Worm (Caenorhabditis elegans) whole organism, L3 larva: ENCODE data around the gene F56F10.2.
A peak's percentile ranks its signal among the peaks of the same experiment; 100 is the strongest.

Experiments used
- ZK546.5 ChIP-seq: sonication (generic microtip); optimal IDR thresholded peaks from 2 replicates; lab custom pipeline; 2017; ENCODE audit warnings: missing biosample characterization, missing genetic modification characterization
- aly-2 ChIP-seq: fragments of 150-350 bp; optimal IDR thresholded peaks from 2 replicates; lab custom pipeline; 2014; ENCODE audit warnings: missing biosample characterization, missing genetic modification characterization
- ama-1 ChIP-seq: fragments of 150-350 bp; optimal IDR thresholded peaks from 2 replicates; lab custom pipeline; 2018
- ceh-28 ChIP-seq: fragments of 150-350 bp; optimal IDR thresholded peaks from 2 replicates; lab custom pipeline; 2014; ENCODE audit warnings: missing biosample characterization, missing genetic modification reagents, missing genetic modification characterization
- ceh-82 ChIP-seq: fragments of 150-350 bp; optimal IDR thresholded peaks from 2 replicates; lab custom pipeline; 2014; ENCODE audit warnings: missing biosample characterization, missing genetic modification characterization
- ceh-9 ChIP-seq: sonication (generic microtip); optimal IDR thresholded peaks from 2 replicates; lab custom pipeline; 2018; ENCODE audit warnings: missing biosample characterization, missing genetic modification characterization
- daf-12 ChIP-seq: fragments of 150-350 bp; optimal IDR thresholded peaks from 2 replicates; lab custom pipeline; 2014; ENCODE audit warnings: missing biosample characterization, missing genetic modification reagents, missing genetic modification characterization
- egl-5 ChIP-seq: fragments of 150-350 bp; optimal IDR thresholded peaks from 2 replicates; lab custom pipeline; 2017; ENCODE audit warnings: missing biosample characterization, missing genetic modification reagents, missing genetic modification characterization, inconsistent platforms
- elt-1 ChIP-seq: fragments of 150-350 bp; optimal IDR thresholded peaks from 2 replicates; lab custom pipeline; 2014; ENCODE audit warnings: missing biosample characterization, missing genetic modification characterization
- elt-2 ChIP-seq: sonication (generic microtip); optimal IDR thresholded peaks from 2 replicates; lab custom pipeline; 2016; ENCODE audit warnings: missing genetic modification reagents, mild to moderate bottlenecking, missing genetic modification characterization, missing compliant biosample characterization
- elt-3 ChIP-seq, 3 experiments: fragments of 150-350 bp in 1 of 3; sonication (generic microtip) in 2 of 3; optimal IDR thresholded peaks; 2 replicates in 2 of 3; 4 replicates in 1 of 3; lab custom pipeline; 2014 to 2017; ENCODE audit warnings: missing biosample characterization in 3 of 3, missing genetic modification characterization in 3 of 3
- eor-1 ChIP-seq, 2 experiments: fragments of 150-350 bp; optimal IDR thresholded peaks; 2 replicates each; lab custom pipeline; 2014 to 2018; ENCODE audit warnings: missing biosample characterization in 2 of 2, missing genetic modification characterization in 2 of 2
- fkh-10 ChIP-seq: sonication (generic microtip); optimal IDR thresholded peaks from 2 replicates; lab custom pipeline; 2017; ENCODE audit warnings: missing biosample characterization, missing genetic modification reagents, missing genetic modification characterization
- fos-1 ChIP-seq: fragments of 150-350 bp; optimal IDR thresholded peaks from 2 replicates; lab custom pipeline; 2014; ENCODE audit warnings: missing biosample characterization, missing genetic modification characterization
- hmg-11 ChIP-seq: sonication (generic microtip); optimal IDR thresholded peaks from 2 replicates; lab custom pipeline; 2016; ENCODE audit warnings: missing genetic modification characterization, missing compliant biosample characterization
- jun-1 ChIP-seq: fragments of 150-350 bp; optimal IDR thresholded peaks from 2 replicates; lab custom pipeline; 2014; ENCODE audit warnings: missing biosample characterization, missing genetic modification reagents, missing genetic modification characterization
- lin-15B ChIP-seq: fragments of 150-350 bp; optimal IDR thresholded peaks from 2 replicates; lab custom pipeline; 2014; ENCODE audit warnings: missing biosample characterization, missing genetic modification characterization
- lin-39 ChIP-seq: fragments of 150-350 bp; optimal IDR thresholded peaks from 2 replicates; lab custom pipeline; 2018; ENCODE audit warnings: missing biosample characterization, missing genetic modification reagents, missing genetic modification characterization
- lsy-12 ChIP-seq: sonication (generic microtip); optimal IDR thresholded peaks from 2 replicates; lab custom pipeline; 2016; ENCODE audit warnings: mild to moderate bottlenecking, missing genetic modification characterization, missing compliant biosample characterization
- mdl-1 ChIP-seq: fragments of 150-350 bp; optimal IDR thresholded peaks from 2 replicates; lab custom pipeline; 2014; ENCODE audit warnings: missing biosample characterization, missing genetic modification characterization
- nfya-1 ChIP-seq: sonication (generic microtip); optimal IDR thresholded peaks from 2 replicates; lab custom pipeline; 2017; ENCODE audit warnings: missing genetic modification characterization, mild to moderate bottlenecking, missing compliant biosample characterization, antibody characterized with exemption, moderate library complexity; ENCODE audit not compliant: insufficient read depth
- nhr-11 ChIP-seq: fragments of 150-350 bp; optimal IDR thresholded peaks from 2 replicates; lab custom pipeline; 2014; ENCODE audit warnings: missing biosample characterization, missing genetic modification characterization
- nhr-12 ChIP-seq: fragments of 150-350 bp; optimal IDR thresholded peaks from 2 replicates; lab custom pipeline; 2014; ENCODE audit warnings: missing biosample characterization, missing genetic modification characterization
- nhr-23 ChIP-seq: fragments of 150-350 bp; optimal IDR thresholded peaks from 2 replicates; lab custom pipeline; 2014; ENCODE audit warnings: missing biosample characterization, missing genetic modification reagents, missing genetic modification characterization
- nhr-25 ChIP-seq: sonication (generic microtip); optimal IDR thresholded peaks from 2 replicates; lab custom pipeline; 2017; ENCODE audit warnings: missing biosample characterization, missing genetic modification characterization
- nhr-43 ChIP-seq: sonication (generic microtip); optimal IDR thresholded peaks from 2 replicates; lab custom pipeline; 2016; ENCODE audit warnings: mild to moderate bottlenecking, missing genetic modification characterization, missing compliant biosample characterization; ENCODE audit not compliant: poor library complexity, severe bottlenecking
- nhr-76 ChIP-seq: fragments of 150-350 bp; sonication (generic microtip); optimal IDR thresholded peaks from 5 replicates; lab custom pipeline; 2014; ENCODE audit warnings: missing biosample characterization, missing genetic modification characterization
- pha-4 ChIP-seq: fragments of 150-350 bp; optimal IDR thresholded peaks from 2 replicates; lab custom pipeline; 2014; ENCODE audit warnings: missing biosample characterization, missing genetic modification reagents, missing genetic modification characterization
- pqm-1 ChIP-seq: fragments of 150-350 bp; optimal IDR thresholded peaks from 2 replicates; lab custom pipeline; 2017; ENCODE audit warnings: missing biosample characterization, missing genetic modification characterization, inconsistent platforms
- sea-2 ChIP-seq: fragments of 150-350 bp; sonication (generic microtip); optimal IDR thresholded peaks from 4 replicates; lab custom pipeline; 2014; ENCODE audit warnings: missing biosample characterization, missing genetic modification reagents, missing genetic modification characterization
- snpc-4 ChIP-seq: fragments of 150-350 bp; optimal IDR thresholded peaks from 2 replicates; lab custom pipeline; 2014; ENCODE audit warnings: missing biosample characterization, missing genetic modification characterization
- unc-39 ChIP-seq: sonication (generic microtip); optimal IDR thresholded peaks from 4 replicates; lab custom pipeline; 2017; ENCODE audit warnings: missing biosample characterization, missing genetic modification characterization
- ztf-11 ChIP-seq: fragments of 150-350 bp; optimal IDR thresholded peaks from 2 replicates; lab custom pipeline; 2014; ENCODE audit warnings: missing biosample characterization, missing genetic modification characterization
- ztf-4 ChIP-seq: fragments of 150-350 bp; optimal IDR thresholded peaks from 2 replicates; lab custom pipeline; 2014; ENCODE audit warnings: missing biosample characterization, missing genetic modification characterization

F56F10.2 gene

DNA sequence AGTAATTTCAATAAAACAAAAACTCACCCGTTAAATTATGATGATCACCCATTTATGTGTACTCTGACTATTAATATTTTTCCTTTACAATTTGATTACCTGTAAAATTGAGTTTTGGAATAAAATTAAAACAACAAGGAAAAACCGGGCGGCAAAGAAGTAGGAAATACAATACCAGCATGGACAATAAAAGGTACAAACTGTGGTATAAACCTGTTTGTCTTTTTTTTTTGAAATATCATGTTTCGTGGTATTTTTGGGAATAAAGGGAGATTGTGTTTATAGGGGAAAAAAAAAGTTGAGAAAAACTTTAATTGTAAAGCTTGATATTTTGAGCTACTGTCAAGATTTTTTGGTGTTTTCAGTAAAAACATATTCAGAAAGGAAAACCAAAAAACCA lies 34.0 kb upstream of the F56F10.2 start, which contains the start of gene daf-3:
Gene daf-3 (minus strand): TSS at position 101 of the 400 bp plus-strand sequence.
- TF ChIP-seq ztf-11 (tag; lab: Kevin White, UChicago) = no peak
- peak; percentile 9 for TF ChIP-seq pha-4 (tag; lab: Kevin White, UChicago)

DNA sequence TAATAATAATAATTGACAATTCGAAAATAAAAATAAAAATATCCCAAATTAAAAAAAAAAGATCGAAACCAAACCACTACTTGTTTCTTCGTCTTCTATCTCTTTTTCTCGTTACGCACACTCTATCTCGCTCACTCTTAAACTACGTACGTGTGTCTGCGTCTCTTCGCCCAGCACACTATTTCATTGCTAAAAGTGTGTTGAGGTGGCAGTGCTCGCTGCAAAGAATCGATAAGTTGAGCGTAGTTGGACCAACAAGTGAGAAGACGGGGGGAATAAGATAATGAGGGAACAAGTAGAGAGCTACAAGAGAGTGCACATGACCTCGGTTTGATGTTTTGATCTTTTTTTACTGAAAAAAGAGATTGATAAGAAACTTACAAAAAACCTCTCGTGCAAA lies 33.5 kb upstream of the F56F10.2 start:
- TF ChIP-seq eor-1 (tag; optimal IDR thresholded peaks at IDR 0.05; lab: Kevin White, UChicago) = no peak
- peak; percentile 45 for TF ChIP-seq elt-2 (tag; lab: Kevin White, UChicago)
- TF ChIP-seq ama-1 (lab: Kevin White, UChicago) = no peak
- TF ChIP-seq hmg-11 = peak; percentile 67
- TF ChIP-seq lin-39 = peak; percentile 51
- TF ChIP-seq elt-3 (tag; optimal IDR thresholded peaks at IDR 0.05; lab: Kevin White, UChicago) = no peak
- peak; percentile 52 for TF ChIP-seq nfya-1 (tag; lab: Kevin White, UChicago)
- TF ChIP-seq daf-12 (tag; lab: Kevin White, UChicago) = no peak
- TF ChIP-seq ceh-9 (tag; lab: Kevin White, UChicago) = no peak
- peak; percentile 74 for TF ChIP-seq ceh-28 (tag; lab: Kevin White, UChicago)
- peak; percentile 61 for TF ChIP-seq sea-2 (GFP tag; lab: Kevin White, UChicago)

DNA sequence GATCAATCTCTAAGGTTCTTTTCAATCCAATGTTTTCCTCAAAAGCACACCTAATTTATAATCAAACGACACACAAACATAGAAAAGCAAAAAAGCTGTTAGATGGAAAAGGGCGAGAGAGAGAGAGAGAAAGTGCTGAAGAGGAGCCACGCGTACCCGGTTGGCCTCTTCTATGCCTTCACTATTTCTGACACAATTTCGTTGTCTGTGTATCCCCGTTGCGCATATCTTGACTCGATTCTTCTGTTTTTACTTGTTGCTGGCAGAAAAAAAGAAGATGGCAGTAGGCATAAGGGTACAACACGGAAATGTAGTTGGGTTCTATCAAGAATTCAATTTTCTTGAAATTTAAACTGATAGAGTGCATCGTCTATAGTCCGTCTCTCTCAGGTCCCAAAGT lies 31.9 kb upstream of the F56F10.2 start:
- TF ChIP-seq fkh-10 (GFP tag; lab: Kevin White, UChicago) = peak; percentile 86
- TF ChIP-seq nfya-1 (tag; lab: Kevin White, UChicago) = peak; percentile 76
- TF ChIP-seq jun-1 (tag; lab: Kevin White, UChicago) = peak; percentile 46
- TF ChIP-seq egl-5 (tag; lab: Kevin White, UChicago) = peak; percentile 60
- TF ChIP-seq pqm-1 = no peak
- peak; percentile 77 for TF ChIP-seq lin-39
- TF ChIP-seq lin-15B (tag; lab: Kevin White, UChicago) = peak; percentile 43
- TF ChIP-seq nhr-11 (tag; lab: Kevin White, UChicago) = peak; percentile 55
- TF ChIP-seq elt-1 (tag; lab: Kevin White, UChicago) = peak; percentile 14
- no peak for TF ChIP-seq fos-1 (tag; lab: Kevin White, UChicago)
- TF ChIP-seq hmg-11 = peak; percentile 92
- TF ChIP-seq nhr-43 (tag; lab: Kevin White, UChicago) = peak; percentile 7
- peak; percentile 10 for TF ChIP-seq elt-2 (tag; lab: Kevin White, UChicago)
- TF ChIP-seq ZK546.5 (tag; lab: Kevin White, UChicago) = no peak
- no peak for TF ChIP-seq aly-2 (tag; lab: Kevin White, UChicago)
- TF ChIP-seq pha-4 (tag; lab: Kevin White, UChicago) = peak; percentile 79
- no peak for TF ChIP-seq nhr-76 (tag; lab: Kevin White, UChicago)
- TF ChIP-seq lsy-12 = peak; percentile 1
- peak; percentile 32 for TF ChIP-seq ceh-28 (tag; lab: Kevin White, UChicago)
- TF ChIP-seq snpc-4 (tag; lab: Kevin White, UChicago) = peak; percentile 20
- peak; percentile 6 for TF ChIP-seq daf-12 (tag; lab: Kevin White, UChicago)
- TF ChIP-seq ztf-4 = no peak
- peak; percentile 44 for TF ChIP-seq nhr-23 (tag; lab: Kevin White, UChicago)
- peak; percentile 18 for TF ChIP-seq nhr-25 (tag; lab: Kevin White, UChicago)
- TF ChIP-seq, all 47 proteins: peak for 18

DNA sequence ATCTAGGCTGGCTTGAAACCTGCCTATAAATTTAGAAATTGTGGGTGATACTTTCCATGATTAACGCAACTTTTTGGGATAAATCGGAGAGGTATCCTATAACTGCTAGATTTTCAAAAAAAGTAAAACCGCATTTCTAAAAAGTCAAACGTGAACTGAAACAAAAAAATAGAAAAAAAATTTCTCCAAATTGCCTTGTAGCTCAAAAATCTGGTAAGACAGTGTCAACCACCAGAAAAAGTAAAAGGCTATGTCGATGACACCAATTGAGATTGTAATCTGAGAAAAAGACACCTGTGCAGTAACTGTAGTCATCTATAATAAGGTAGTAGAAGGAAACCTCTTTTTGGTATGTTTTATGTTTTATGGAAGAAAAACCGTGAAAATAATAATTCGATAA lies 30.8 kb upstream of the F56F10.2 start, which contains the start of gene wdr-54:
Gene wdr-54 (plus strand): TSS at position 301 of the 400 bp plus-strand sequence.
- TF ChIP-seq aly-2 (tag; lab: Kevin White, UChicago) = no peak
- TF ChIP-seq ceh-82 (tag; lab: Kevin White, UChicago) = no peak
- TF ChIP-seq lin-15B (tag; lab: Kevin White, UChicago) = no peak
- TF ChIP-seq nfya-1 (tag; lab: Kevin White, UChicago) = no peak
- TF ChIP-seq mdl-1 = no peak
- TF ChIP-seq pha-4 (tag; lab: Kevin White, UChicago) = no peak
- TF ChIP-seq, all 47 proteins: peak for 0

DNA sequence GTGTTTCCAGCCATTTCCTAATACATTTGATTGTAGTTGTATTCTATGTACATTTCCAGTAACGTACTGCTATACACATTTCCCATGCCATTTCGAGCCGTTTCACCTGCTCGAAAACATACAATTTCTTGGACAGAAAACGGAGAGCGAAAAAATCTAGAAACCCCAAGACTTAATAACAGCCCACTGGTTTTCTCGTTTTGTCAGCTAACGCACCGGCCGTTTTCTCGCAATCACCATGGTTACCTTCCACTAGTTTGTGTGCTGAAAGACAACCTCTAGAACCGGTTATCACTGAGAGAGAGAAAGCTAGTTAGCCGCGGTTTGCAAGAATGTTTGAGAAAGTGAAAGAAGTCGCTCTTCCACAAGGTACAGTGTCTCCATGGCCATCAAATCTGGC lies 29.2 kb upstream of the F56F10.2 start:
- no peak for TF ChIP-seq unc-39
- TF ChIP-seq nhr-43 (tag; lab: Kevin White, UChicago) = no peak
- no peak for TF ChIP-seq nhr-12 (tag; lab: Kevin White, UChicago)
- no peak for TF ChIP-seq fos-1 (tag; lab: Kevin White, UChicago)
